Fruit fly (Drosophila melanogaster) whole organism: ENCODE measurements around the gene CG12010.

Source experiments
- Dll ChIP-seq: fragments of >200 bp; optimal IDR thresholded peaks from 2 replicates; lab custom pipeline; 2017
- pan ChIP-seq: fragments of >200 bp; optimal IDR thresholded peaks from 2 replicates; lab custom pipeline; 2017
- psq ChIP-seq: fragments of >200 bp; optimal IDR thresholded peaks from 2 replicates; lab custom pipeline; 2017
- usp ChIP-seq: fragments of >200 bp; optimal IDR thresholded peaks from 2 replicates; lab custom pipeline; 2017; ENCODE audit warnings: missing biosample characterization, missing genetic modification characterization, mixed read lengths

- TF ChIP-seq psq (lab: Kevin White, UChicago) (no peak), pan (lab: Kevin White, UChicago) (no peak), usp (GFP tag; lab: Kevin White, UChicago) (no peak), Dll (lab: Kevin White, UChicago) (no peak)
Observed at dm6 chr3L:3344528-3344927, 29.6 kb upstream of the CG12010 start.
